Worm (Caenorhabditis elegans): Measurements from ENCODE around the gene T04C10.3.
A peak's percentile ranks its signal among the peaks of the same experiment; 100 is the strongest.

- TF ChIP-seq dpl-1 (GFP tag; optimal IDR thresholded peaks at IDR 0.05) = peak in 1 of 3 experiments; percentile 16
- no peak for TF ChIP-seq unc-62 (GFP tag; optimal IDR thresholded peaks at IDR 0.05)
- no peak for TF ChIP-seq pag-3 (tag; optimal IDR thresholded peaks at IDR 0.05; ENCODE audit: borderline replicate concordance, insufficient read depth)
- no peak for TF ChIP-seq nhr-237 (tag; optimal IDR thresholded peaks at IDR 0.05)
- no peak for TF ChIP-seq pqm-1 (tag; optimal IDR thresholded peaks at IDR 0.05)
- TF ChIP-seq snu-23 (GFP tag; optimal IDR thresholded peaks at IDR 0.05) = peak; percentile 34
Observed at ce11 chrX:14783434-14784142, 28.6 kb upstream of the T04C10.3 start.
